Worm (Caenorhabditis elegans) whole organism, mixed stage, embryonic: ENCODE measurements around the gene T05E12.8.

Source experiments
- M03D4.4 ChIP-seq: sonication (generic microtip); optimal IDR thresholded peaks from 2 replicates; lab custom pipeline; 2017; ENCODE audit warnings: mild to moderate bottlenecking, missing genetic modification characterization, missing compliant biosample characterization
- bed-3 ChIP-seq: fragments of 200-800 bp; sonication (Bioruptor generic); optimal IDR thresholded peaks from 3 replicates; lab custom pipeline; 2018; ENCODE audit warnings: mild to moderate bottlenecking, missing genetic modification characterization, moderate library complexity, missing compliant biosample characterization
- blmp-1 ChIP-seq: fragments of 150-350 bp; optimal IDR thresholded peaks from 2 replicates; lab custom pipeline; 2014; ENCODE audit warnings: missing biosample characterization, missing genetic modification characterization
- ceh-39 ChIP-seq: fragments of 150-350 bp; optimal IDR thresholded peaks from 2 replicates; lab custom pipeline; 2014; ENCODE audit warnings: missing biosample characterization, missing genetic modification characterization
- ceh-43 ChIP-seq: fragments of 200-800 bp; sonication (Bioruptor generic); optimal IDR thresholded peaks from 2 replicates; lab custom pipeline; 2018; ENCODE audit warnings: mild to moderate bottlenecking, missing genetic modification characterization, moderate library complexity, missing compliant biosample characterization
- ces-1 ChIP-seq: fragments of 150-350 bp; optimal IDR thresholded peaks from 2 replicates; lab custom pipeline; 2014; ENCODE audit warnings: missing biosample characterization, missing genetic modification reagents, missing genetic modification characterization
- cnd-1 ChIP-seq: fragments of 200-800 bp; sonication (Bioruptor generic); optimal IDR thresholded peaks from 2 replicates; lab custom pipeline; 2018; ENCODE audit warnings: mild to moderate bottlenecking, missing genetic modification characterization, missing compliant biosample characterization
- elt-1 ChIP-seq: sonication (generic microtip); optimal IDR thresholded peaks from 2 replicates; lab custom pipeline; 2017; ENCODE audit warnings: missing genetic modification characterization, mild to moderate bottlenecking, missing compliant biosample characterization, antibody characterized with exemption, moderate library complexity, borderline replicate concordance; ENCODE audit not compliant: insufficient read depth
- elt-3 ChIP-seq: fragments of 150-350 bp; optimal IDR thresholded peaks from 2 replicates; lab custom pipeline; 2014; ENCODE audit warnings: missing biosample characterization, missing genetic modification characterization
- flh-1 ChIP-seq: fragments of 200-800 bp; sonication (Bioruptor generic); optimal IDR thresholded peaks from 2 replicates; lab custom pipeline; 2018; ENCODE audit warnings: mild to moderate bottlenecking, missing genetic modification characterization, moderate library complexity, missing compliant biosample characterization
- ham-2 ChIP-seq: fragments of 200-800 bp; sonication (Bioruptor generic); optimal IDR thresholded peaks from 2 replicates; lab custom pipeline; 2018; ENCODE audit warnings: mild to moderate bottlenecking, missing genetic modification characterization, missing compliant biosample characterization
- hlh-1 ChIP-seq: fragments of 150-350 bp; optimal IDR thresholded peaks from 2 replicates; lab custom pipeline; 2014; ENCODE audit warnings: missing biosample characterization, missing genetic modification reagents, missing genetic modification characterization
- lin-13 ChIP-seq: fragments of 150-350 bp; optimal IDR thresholded peaks from 2 replicates; lab custom pipeline; 2014; ENCODE audit warnings: missing biosample characterization, missing genetic modification characterization
- lsy-2 ChIP-seq: fragments of 150-350 bp; optimal IDR thresholded peaks from 2 replicates; lab custom pipeline; 2014; ENCODE audit warnings: missing biosample characterization, missing genetic modification characterization
- mep-1 ChIP-seq: fragments of 150-350 bp; optimal IDR thresholded peaks from 2 replicates; lab custom pipeline; 2017; ENCODE audit warnings: missing biosample characterization, missing genetic modification reagents, missing genetic modification characterization, inconsistent platforms
- mls-2 ChIP-seq: sonication (generic microtip); optimal IDR thresholded peaks from 2 replicates; lab custom pipeline; 2016; ENCODE audit warnings: mild to moderate bottlenecking, missing genetic modification characterization, moderate library complexity, missing compliant biosample characterization
- nhr-12 ChIP-seq: fragments of 150-350 bp; optimal IDR thresholded peaks from 2 replicates; lab custom pipeline; 2014; ENCODE audit warnings: missing biosample characterization, missing genetic modification characterization
- nhr-2 ChIP-seq: fragments of 150-350 bp; optimal IDR thresholded peaks from 2 replicates; lab custom pipeline; 2014; ENCODE audit warnings: missing biosample characterization, missing genetic modification characterization
- nhr-237 ChIP-seq: fragments of 150-350 bp; optimal IDR thresholded peaks from 2 replicates; lab custom pipeline; 2014; ENCODE audit warnings: missing biosample characterization, missing genetic modification characterization
- nhr-28 ChIP-seq: fragments of 150-350 bp; optimal IDR thresholded peaks from 2 replicates; lab custom pipeline; 2014; ENCODE audit warnings: missing biosample characterization, missing genetic modification characterization
- nhr-76 ChIP-seq: sonication (generic microtip); optimal IDR thresholded peaks from 2 replicates; lab custom pipeline; 2017; ENCODE audit warnings: missing biosample characterization, missing genetic modification characterization
- pha-4 ChIP-seq: fragments of 150-350 bp; optimal IDR thresholded peaks from 2 replicates; lab custom pipeline; 2018; ENCODE audit warnings: missing biosample characterization, missing genetic modification reagents, missing genetic modification characterization
- sem-2 ChIP-seq: fragments of 200-800 bp; sonication (Bioruptor generic); optimal IDR thresholded peaks from 2 replicates; lab custom pipeline; 2018; ENCODE audit warnings: mild to moderate bottlenecking, missing genetic modification characterization, missing compliant biosample characterization
- snpc-4 ChIP-seq: fragments of 150-350 bp; optimal IDR thresholded peaks from 2 replicates; lab custom pipeline; 2014; ENCODE audit warnings: missing biosample characterization, missing genetic modification characterization
- sptf-1 ChIP-seq: sonication (generic microtip); optimal IDR thresholded peaks from 2 replicates; lab custom pipeline; 2017; ENCODE audit warnings: mild to moderate bottlenecking, missing genetic modification characterization, moderate library complexity, missing compliant biosample characterization
- tbx-8 ChIP-seq: fragments of 200-800 bp; sonication (Bioruptor generic); optimal IDR thresholded peaks from 2 replicates; lab custom pipeline; 2018; ENCODE audit warnings: mild to moderate bottlenecking, missing genetic modification characterization, moderate library complexity, missing compliant biosample characterization
- unc-120 ChIP-seq: sonication (generic microtip); optimal IDR thresholded peaks from 2 replicates; lab custom pipeline; 2017; ENCODE audit warnings: missing genetic modification characterization, missing compliant biosample characterization; ENCODE audit not compliant: poor library complexity, severe bottlenecking
- unc-39 ChIP-seq: fragments of 150-350 bp; optimal IDR thresholded peaks from 2 replicates; lab custom pipeline; 2014; ENCODE audit warnings: missing biosample characterization, missing genetic modification characterization
- unc-62 ChIP-seq: fragments of 150-350 bp; optimal IDR thresholded peaks from 2 replicates; lab custom pipeline; 2014; ENCODE audit warnings: missing biosample characterization, missing genetic modification reagents, missing genetic modification characterization
- zip-8 ChIP-seq: fragments of 150-350 bp; optimal IDR thresholded peaks from 2 replicates; lab custom pipeline; 2014; ENCODE audit warnings: missing biosample characterization, missing genetic modification characterization

The T05E12.8 gene

DNA sequence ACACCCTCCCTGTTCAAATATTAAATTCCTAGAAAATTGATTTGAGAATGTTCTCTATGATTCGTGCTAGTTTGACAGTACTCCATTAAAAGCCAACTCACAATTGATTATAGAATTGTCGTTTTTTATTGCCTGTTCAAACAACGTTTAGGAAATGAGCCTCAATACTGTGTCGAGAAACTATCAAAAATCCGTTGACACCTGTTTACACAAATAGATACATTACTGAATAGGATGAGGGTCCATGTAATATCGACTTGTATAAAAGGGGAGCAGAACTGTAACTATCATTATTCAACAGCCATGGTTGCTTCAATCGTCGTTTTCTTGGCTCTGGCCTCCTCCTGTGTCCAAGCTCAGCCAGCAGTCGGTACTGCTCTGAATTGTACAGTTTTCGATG lies 31.9 kb downstream of the T05E12.8 start, which contains the start of gene ZK218.5:
Gene ZK218.5, plus strand, starts transcription at position 301 of the 400 bp plus-strand sequence.
- TF ChIP-seq ceh-43 (GFP tag; lab: Kevin White, UChicago) (no peak), bed-3 (GFP tag; lab: Kevin White, UChicago) (no peak), M03D4.4 (no peak), sptf-1 (tag; lab: Kevin White, UChicago) (no peak), pha-4 (tag; lab: Kevin White, UChicago) (no peak), nhr-237 (no peak), unc-62 (GFP tag; lab: Kevin White, UChicago) (no peak), unc-120 (tag; lab: Kevin White, UChicago) (no peak), mep-1 (tag; lab: Kevin White, UChicago) (no peak)
- TF ChIP-seq, all 35 proteins: peak for 0

DNA sequence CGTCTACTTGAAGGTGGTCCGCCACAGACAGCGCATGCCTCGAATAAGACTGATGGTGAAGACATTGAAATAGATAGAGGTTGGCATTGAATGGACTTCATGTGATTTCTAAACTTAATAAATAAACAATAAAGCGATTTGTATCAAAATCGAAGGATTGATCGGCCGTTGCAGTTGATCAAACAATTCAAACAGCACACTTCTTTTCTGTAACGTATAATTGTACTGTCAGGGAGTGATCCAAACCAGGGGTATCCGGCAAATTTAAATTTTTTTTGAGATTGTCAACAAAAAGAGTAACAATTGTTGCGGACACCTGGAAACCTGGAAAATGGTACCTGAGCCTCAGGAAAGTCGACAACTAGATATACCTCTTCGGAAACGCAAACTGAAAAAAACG lies 35.6 kb downstream of the T05E12.8 start, which contains the start of gene nhr-248:
Gene nhr-248, minus strand, starts transcription at position 101 of the 400 bp plus-strand sequence.
- no peak for TF ChIP-seq unc-39
- TF ChIP-seq pha-4 (tag; lab: Kevin White, UChicago), result no peak
- no peak for TF ChIP-seq blmp-1 (tag; lab: Kevin White, UChicago)
- no peak for TF ChIP-seq elt-1 (tag; lab: Kevin White, UChicago)
- TF ChIP-seq lin-13 (tag; lab: Kevin White, UChicago), result no peak
- no peak for TF ChIP-seq ceh-43 (GFP tag; lab: Kevin White, UChicago)
- TF ChIP-seq nhr-76, result no peak
- no peak for TF ChIP-seq lsy-2
- TF ChIP-seq zip-8, result no peak
- no peak for TF ChIP-seq nhr-28 (tag; lab: Kevin White, UChicago)
- TF ChIP-seq flh-1 (GFP tag; lab: Kevin White, UChicago), result no peak
- TF ChIP-seq nhr-2 (tag; lab: Kevin White, UChicago), result no peak
- TF ChIP-seq mls-2 (tag; lab: Kevin White, UChicago), result no peak
- no peak for TF ChIP-seq ces-1 (GFP tag; lab: Kevin White, UChicago)
- TF ChIP-seq snpc-4 (tag; lab: Kevin White, UChicago), result no peak
- no peak for TF ChIP-seq unc-120 (tag; lab: Kevin White, UChicago)
- no peak for TF ChIP-seq cnd-1 (tag; lab: Kevin White, UChicago)

DNA sequence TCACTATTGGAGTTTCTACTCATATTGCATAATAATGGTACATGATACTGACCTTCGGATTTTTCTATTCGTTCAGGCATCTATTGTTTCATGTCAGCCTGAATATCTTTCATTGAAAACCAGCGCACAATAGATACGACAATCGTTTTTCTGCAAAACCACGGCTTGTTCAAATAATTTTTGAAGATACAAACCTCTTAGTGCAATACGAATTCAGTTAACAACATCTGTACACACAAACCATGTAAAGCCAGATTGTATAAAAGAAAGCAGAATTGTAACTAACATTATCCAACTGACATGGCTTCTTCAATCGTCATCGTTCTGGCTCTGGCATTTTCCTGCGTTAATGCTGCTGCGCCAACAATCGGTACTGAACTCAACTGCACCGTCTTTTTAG lies 36.5 kb downstream of the T05E12.8 start, which contains the start of gene ZK218.7:
Gene ZK218.7, plus strand, starts transcription at position 301 of the 400 bp plus-strand sequence.
- no peak for TF ChIP-seq unc-62 (GFP tag; lab: Kevin White, UChicago)
- TF ChIP-seq, all 35 proteins: peak for 0

DNA sequence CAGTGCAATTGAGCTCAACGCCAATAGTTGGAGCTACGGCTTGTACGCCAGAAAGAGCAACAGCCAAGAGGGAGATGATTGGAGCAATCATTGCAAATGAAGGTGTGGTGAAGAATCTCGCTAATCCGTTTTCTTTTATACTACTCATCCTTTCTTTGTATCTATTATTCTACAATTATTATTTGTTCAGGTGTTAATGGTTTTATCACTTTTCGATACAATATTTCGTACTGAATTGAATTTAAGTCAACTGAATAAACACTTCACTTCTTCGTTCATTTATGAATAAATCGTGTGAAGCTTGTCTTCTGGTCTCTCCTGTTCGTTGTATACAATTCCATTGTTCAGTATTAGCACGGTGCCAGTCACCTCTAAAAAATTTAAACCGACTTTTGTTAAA lies 39.4 kb downstream of the T05E12.8 start, which contains the start of gene ZK218.11:
Gene ZK218.11, minus strand, starts transcription at position 101 of the 400 bp plus-strand sequence.
- TF ChIP-seq zip-8 (no peak), ceh-39 (tag; lab: Kevin White, UChicago) (no peak), nhr-237 (no peak), lin-13 (tag; lab: Kevin White, UChicago) (no peak), elt-1 (tag; lab: Kevin White, UChicago) (no peak), ham-2 (GFP tag; lab: Kevin White, UChicago) (no peak), tbx-8 (no peak), elt-3 (no peak), cnd-1 (tag; lab: Kevin White, UChicago) (no peak), unc-120 (tag; lab: Kevin White, UChicago) (no peak), bed-3 (GFP tag; lab: Kevin White, UChicago) (no peak), mep-1 (tag; lab: Kevin White, UChicago) (no peak), hlh-1 (no peak), sem-2 (no peak), blmp-1 (tag; lab: Kevin White, UChicago) (no peak), pha-4 (tag; lab: Kevin White, UChicago) (no peak), nhr-12 (tag; lab: Kevin White, UChicago) (no peak)
